2 fruit fly cellular contexts compared by ENCODE assay signal in genomic region chr2L:17427187-17427586, dm6.
TF ChIP-seq lines count a peak whose summit lies in the region.

No protein-coding gene starts in this region.

TF ChIP-seq in whole organism, adult, 20 proteins besides CTCF, POLR2A, EP300 and RAD21 (continued from another document):
- TF ChIP-seq cic (GFP tag; optimal IDR thresholded peaks at IDR 0.05; lab: Kevin White, UChicago) = no peak

TF ChIP-seq in whole organism, prepupa, 60 proteins besides CTCF, POLR2A, EP300 and RAD21 (continued from another document):
- peak; percentile 56 for TF ChIP-seq svp (GFP tag; lab: Kevin White, UChicago)
- TF ChIP-seq Ets21C (GFP tag; optimal IDR thresholded peaks at IDR 0.05; lab: Kevin White, UChicago) = no peak
- no peak for TF ChIP-seq Gug (GFP tag; IDR thresholded peaks at IDR 0.05; lab: Robert Waterston, UW)
- no peak for TF ChIP-seq CG7368 (GFP tag; optimal IDR thresholded peaks at IDR 0.05; lab: Kevin White, UChicago)
- TF ChIP-seq fd59A (GFP tag; optimal IDR thresholded peaks at IDR 0.05; lab: Kevin White, UChicago) = peak; percentile 12
- peak; percentile 23 for TF ChIP-seq CG10631 (GFP tag; optimal IDR thresholded peaks at IDR 0.05; lab: Kevin White, UChicago)
- TF ChIP-seq Blimp-1 (GFP tag; optimal IDR thresholded peaks at IDR 0.05; lab: Kevin White, UChicago) = no peak
- peak; percentile 10 for TF ChIP-seq CG11762 (GFP tag; optimal IDR thresholded peaks at IDR 0.05; lab: Kevin White, UChicago; ENCODE audit: insufficient read depth)
- 0 out of 3 replicates have a peak, but pooled peaks have one; percentile 28 for TF ChIP-seq CG8119 (GFP tag; IDR thresholded peaks at IDR 0.05; lab: Robert Waterston, UW)
- peak; percentile 2 for TF ChIP-seq Eip75B (GFP tag; optimal IDR thresholded peaks at IDR 0.05; lab: Kevin White, UChicago)
- peak; percentile 52 for TF ChIP-seq CG4318 (GFP tag; optimal IDR thresholded peaks at IDR 0.05; lab: Kevin White, UChicago)
- no peak for TF ChIP-seq CG11902 (GFP tag; optimal IDR thresholded peaks at IDR 0.05; lab: Kevin White, UChicago)
- no peak for TF ChIP-seq vri (GFP tag; optimal IDR thresholded peaks at IDR 0.05; lab: Kevin White, UChicago)
- TF ChIP-seq Sox15 (GFP tag; optimal IDR thresholded peaks at IDR 0.05; lab: Kevin White, UChicago) = peak; percentile 1
- TF ChIP-seq Hr4 (GFP tag; optimal IDR thresholded peaks at IDR 0.05; lab: Kevin White, UChicago) = peak; percentile 55
- no peak for TF ChIP-seq CG6792 (GFP tag; optimal IDR thresholded peaks at IDR 0.05; lab: Kevin White, UChicago)
- no peak for TF ChIP-seq acj6 (GFP tag; optimal IDR thresholded peaks at IDR 0.05; lab: Kevin White, UChicago)
- TF ChIP-seq eg (GFP tag; IDR thresholded peaks at IDR 0.05; lab: Robert Waterston, UW) = peak; percentile 24; the same call in 1 of the 3 replicates
- no peak for TF ChIP-seq ss (GFP tag; optimal IDR thresholded peaks at IDR 0.05; lab: Kevin White, UChicago)
- TF ChIP-seq lz (GFP tag; optimal IDR thresholded peaks at IDR 0.05; lab: Kevin White, UChicago) = peak; percentile 30
- peak; percentile 57 for TF ChIP-seq CG15336 (GFP tag; IDR thresholded peaks at IDR 0.05; lab: Robert Waterston, UW)
- no peak for TF ChIP-seq CG11294 (GFP tag; IDR thresholded peaks at IDR 0.05; lab: Robert Waterston, UW)
- TF ChIP-seq pdm3 (GFP tag; optimal IDR thresholded peaks at IDR 0.05; lab: Kevin White, UChicago) = peak; percentile 3
- TF ChIP-seq CG34406 (GFP tag; optimal IDR thresholded peaks at IDR 0.05; lab: Kevin White, UChicago) = no peak
- TF ChIP-seq CG6276 (GFP tag; optimal IDR thresholded peaks at IDR 0.05; lab: Kevin White, UChicago) = peak; percentile 50
- no peak for TF ChIP-seq CG9139 (GFP tag; optimal IDR thresholded peaks at IDR 0.05; lab: Kevin White, UChicago)
- peak; percentile 21 for TF ChIP-seq Hr39 (GFP tag; optimal IDR thresholded peaks at IDR 0.05; lab: Kevin White, UChicago)
- TF ChIP-seq dsx (GFP tag; optimal IDR thresholded peaks at IDR 0.05; lab: Kevin White, UChicago; ENCODE audit: poor library complexity, severe bottlenecking) = no peak
- TF ChIP-seq fkh (GFP tag; optimal IDR thresholded peaks at IDR 0.05; lab: Kevin White, UChicago) = no peak
- TF ChIP-seq CG6163 (GFP tag; IDR thresholded peaks at IDR 0.05; lab: Robert Waterston, UW) = 0 out of 3 replicates have a peak, but pooled peaks have one; percentile 33
- peak; percentile 40 for TF ChIP-seq Ets96B (tag; optimal IDR thresholded peaks at IDR 0.05; lab: Kevin White, UChicago)
- no peak for TF ChIP-seq dac (GFP tag; optimal IDR thresholded peaks at IDR 0.05; lab: Kevin White, UChicago)
- TF ChIP-seq CG8632 (GFP tag; optimal IDR thresholded peaks at IDR 0.05; lab: Kevin White, UChicago) = peak; percentile 20
- TF ChIP-seq CG6854 (GFP tag; optimal IDR thresholded peaks at IDR 0.05; lab: Kevin White, UChicago) = no peak
- TF ChIP-seq CG31627 (GFP tag; optimal IDR thresholded peaks at IDR 0.05; lab: Kevin White, UChicago) = peak; percentile 15
- TF ChIP-seq CG1621 (tag; optimal IDR thresholded peaks at IDR 0.05; lab: Kevin White, UChicago) = peak; percentile 3
- no peak for TF ChIP-seq CG8319 (GFP tag; optimal IDR thresholded peaks at IDR 0.05; lab: Kevin White, UChicago)
- peak; percentile 76 for TF ChIP-seq CG32006 (GFP tag; optimal IDR thresholded peaks at IDR 0.05; lab: Kevin White, UChicago)
- TF ChIP-seq topi (GFP tag; optimal IDR thresholded peaks at IDR 0.05; lab: Kevin White, UChicago) = no peak
- peak; percentile 26 for TF ChIP-seq CG3032 (tag; optimal IDR thresholded peaks at IDR 0.05; lab: Kevin White, UChicago)
